Worm (Caenorhabditis elegans) whole organism, L2 larva: ENCODE measurements around the gene W03H9.2.

Source experiments
- lin-11 ChIP-seq: fragments of 150-350 bp; sonication (generic microtip); optimal IDR thresholded peaks from 2 replicates; lab custom pipeline; 2014; ENCODE audit warnings: missing biosample characterization, missing genetic modification characterization, inconsistent platforms, mixed read lengths
- nhr-12 ChIP-seq: fragments of 150-350 bp; optimal IDR thresholded peaks from 2 replicates; lab custom pipeline; 2014; ENCODE audit warnings: missing biosample characterization, missing genetic modification characterization

DNA sequence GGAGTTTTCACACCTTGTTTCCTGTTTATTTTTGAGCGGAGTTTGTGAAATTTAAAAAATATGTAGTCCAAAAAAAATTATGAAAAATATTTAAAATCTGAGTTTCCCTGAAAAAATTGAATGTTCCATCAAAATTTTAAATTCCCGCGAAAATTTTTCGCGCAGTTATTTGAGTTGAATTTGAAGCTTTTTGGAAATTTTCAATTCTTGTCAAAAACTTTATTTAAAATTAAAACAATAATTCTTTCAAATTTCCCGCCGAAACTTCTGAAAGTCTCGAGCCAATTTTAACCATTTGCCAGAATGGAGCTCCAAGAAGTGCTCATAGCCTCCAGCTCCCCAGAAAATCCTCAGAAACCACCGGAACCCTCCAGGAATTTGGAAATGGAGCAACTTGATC, 39.2 kb downstream of the W03H9.2 start, which contains the start of gene gur-4:
- TF ChIP-seq lin-11 (tag; lab: Kevin White, UChicago): no peak
- no peak for TF ChIP-seq nhr-12 (tag; lab: Kevin White, UChicago)
